Fruit fly (Drosophila melanogaster) whole organism: ENCODE data around the gene CG5641.

Source experiments
- CG8478 ChIP-seq: fragments of >200 bp; optimal IDR thresholded peaks from 2 replicates; lab custom pipeline; 2018; ENCODE audit warnings: inconsistent platforms
- EcR ChIP-seq, 2 experiments: fragments of >200 bp; optimal IDR thresholded peaks; 2 replicates each; lab custom pipeline; 2017; ENCODE audit warnings: missing biosample characterization in 2 of 2, missing genetic modification characterization in 2 of 2, missing genetic modification reagents in 2 of 2
- pan ChIP-seq: fragments of >200 bp; optimal IDR thresholded peaks from 2 replicates; lab custom pipeline; 2017

- TF ChIP-seq CG8478 (lab: Kevin White, UChicago), result no peak
- TF ChIP-seq pan (lab: Kevin White, UChicago), result no peak
- TF ChIP-seq EcR (GFP tag; optimal IDR thresholded peaks at IDR 0.05; lab: Kevin White, UChicago), result no peak
These were observed 14.7 kb upstream of the CG5641 start for dm6 chr3R:12443769-12444168.
